Worm (Caenorhabditis elegans): ENCODE measurements around the gene egl-38.

DNA sequence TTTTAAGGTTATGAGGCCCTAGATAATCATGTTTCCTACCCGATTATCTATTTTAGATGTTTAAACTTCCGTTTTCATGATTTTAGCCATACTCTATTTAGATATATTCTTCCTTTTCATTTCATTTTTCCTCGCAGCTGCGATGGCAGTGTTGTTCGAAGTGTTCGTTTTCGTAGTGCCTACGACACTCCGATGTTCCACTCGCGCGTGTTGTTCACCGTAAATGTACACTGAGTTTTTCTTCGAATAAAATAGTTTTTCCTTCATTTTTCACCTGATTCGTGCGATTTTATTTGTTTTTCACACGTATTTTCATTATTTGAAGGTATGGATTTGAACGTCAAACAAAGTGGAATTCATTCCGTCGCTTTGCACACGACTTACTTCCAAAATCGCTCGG lies 13.4 kb downstream of the egl-38 start, which contains the start of gene dis-3:
- no peak for TF ChIP-seq flt-1 (GFP tag; IDR thresholded peaks at IDR 0.05)
- no peak for TF ChIP-seq med-1 (GFP tag; optimal IDR thresholded peaks at IDR 0.05; ENCODE audit: insufficient read depth)
- no peak for TF ChIP-seq ztf-23 (GFP tag; IDR thresholded peaks at IDR 0.05)
- TF ChIP-seq cog-1 (tag; optimal IDR thresholded peaks at IDR 0.05) = no peak
- TF ChIP-seq T22C8.4 (GFP tag; IDR thresholded peaks at IDR 0.05) = no peak
- TF ChIP-seq klf-2 (GFP tag; conservative IDR thresholded peaks at IDR 0.05) = no peak
